Fruit fly (Drosophila melanogaster): ENCODE data around the gene CG15533.

dm6 chr3R:30459066-30459935 is 30.7 kb downstream of the CG15533 start, which contains the start of the genes CG2224 and CDase:
- peak; percentile 7 to 14 for TF ChIP-seq CTCF (optimal IDR thresholded peaks at IDR 0.05)
- TF ChIP-seq CG8478 (optimal IDR thresholded peaks at IDR 0.05) = no peak
